Worm (Caenorhabditis elegans) whole organism, young adult: ENCODE data around the gene Y97E10AR.3.

ENCODE experiments used
- B0019.2 ChIP-seq: fragments of 200-800 bp; sonication (Bioruptor generic); conservative IDR thresholded peaks from 2 replicates; pipeline ENCODE4 v1.3.6; 2022; ENCODE audit warnings: missing genetic modification reagents, missing genetic modification characterization, missing compliant biosample characterization
- C06A6.2 ChIP-seq: fragments of 200-800 bp; sonication (Bioruptor generic); conservative IDR thresholded peaks from 2 replicates; pipeline ENCODE4 v1.3.6; 2022; ENCODE audit warnings: missing genetic modification characterization, missing compliant biosample characterization
- F23B12.7 ChIP-seq: sonication (generic microtip); optimal IDR thresholded peaks from 2 replicates; lab custom pipeline; 2017; ENCODE audit warnings: missing genetic modification characterization, mild to moderate bottlenecking, missing compliant biosample characterization, antibody characterized with exemption, moderate library complexity; ENCODE audit not compliant: insufficient read depth
- F33H1.4 ChIP-seq: fragments of 200-800 bp; sonication (Bioruptor generic); IDR thresholded peaks from 2 replicates; pipeline ENCODE4 v1.3.6; 2022; ENCODE audit warnings: missing genetic modification reagents, missing genetic modification characterization, missing compliant biosample characterization
- F55B11.4 ChIP-seq: sonication (generic microtip); optimal IDR thresholded peaks from 2 replicates; lab custom pipeline; 2016; ENCODE audit warnings: missing compliant biosample characterization, missing genetic modification characterization, borderline replicate concordance; ENCODE audit not compliant: insufficient read depth
- K11D2.4 ChIP-seq: fragments of 200-800 bp; sonication (Bioruptor generic); IDR thresholded peaks from 2 replicates; pipeline ENCODE4 v1.3.6; 2022; ENCODE audit warnings: missing genetic modification reagents, missing genetic modification characterization, missing compliant biosample characterization
- T26A5.8 ChIP-seq: sonication (generic microtip); optimal IDR thresholded peaks from 2 replicates; lab custom pipeline; 2016; ENCODE audit warnings: missing genetic modification characterization, missing compliant biosample characterization
- Y53F4B.3 ChIP-seq: fragments of 200-800 bp; sonication (Bioruptor generic); IDR thresholded peaks from 2 replicates; pipeline ENCODE4 v1.3.6; 2022; ENCODE audit warnings: missing genetic modification reagents, missing genetic modification characterization, missing compliant biosample characterization
- Y56A3A.18 ChIP-seq: fragments of 200-800 bp; sonication (Bioruptor generic); IDR thresholded peaks from 2 replicates; pipeline ENCODE4 v1.3.6; 2022; ENCODE audit warnings: missing genetic modification reagents, missing genetic modification characterization, missing compliant biosample characterization
- akir-1 ChIP-seq: fragments of 200-800 bp; sonication (Bioruptor generic); optimal IDR thresholded peaks from 2 replicates; lab custom pipeline; 2018; ENCODE audit warnings: mild to moderate bottlenecking, missing genetic modification characterization, moderate library complexity, missing compliant biosample characterization
- ama-1 ChIP-seq, 3 experiments: fragments of 150-350 bp in 1 of 3; sonication (generic microtip) in 2 of 3; optimal IDR thresholded peaks; 2 replicates each; lab custom pipeline; 2014 to 2018; ENCODE audit warnings: missing biosample characterization in 2 of 3, missing genetic modification characterization in 2 of 3, missing genetic modification reagents in 2 of 3
- atf-7 ChIP-seq: sonication (generic microtip); optimal IDR thresholded peaks from 2 replicates; lab custom pipeline; 2017; ENCODE audit warnings: mild to moderate bottlenecking, missing genetic modification characterization, missing compliant biosample characterization
- attf-5 ChIP-seq: fragments of 200-800 bp; sonication (Bioruptor generic); optimal IDR thresholded peaks from 2 replicates; lab custom pipeline; 2018; ENCODE audit warnings: mild to moderate bottlenecking, missing genetic modification characterization, missing compliant biosample characterization
- bed-2 ChIP-seq: fragments of 200-800 bp; sonication (Bioruptor generic); IDR thresholded peaks from 2 replicates; pipeline ENCODE4 v1.3.6; 2022; ENCODE audit warnings: missing genetic modification reagents, missing genetic modification characterization, missing compliant biosample characterization
- cebp-1 ChIP-seq, 2 experiments: fragments of 200-800 bp in 1 of 2; sonication (Bioruptor generic) in 1 of 2; sonication (generic microtip) in 1 of 2; IDR thresholded peaks in 1 of 2; optimal IDR thresholded peaks in 1 of 2; 2 replicates each; pipeline versions ENCODE4 v1.3.6 to Lab custom; 2017 to 2022; ENCODE audit warnings: missing compliant biosample characterization in 2 of 2, missing genetic modification characterization in 2 of 2, mild to moderate bottlenecking in 1 of 2, missing genetic modification reagents in 1 of 2, moderate library complexity in 1 of 2
- ceh-58 ChIP-seq: fragments of 200-800 bp; sonication (Bioruptor generic); IDR thresholded peaks from 2 replicates; pipeline ENCODE4 v1.3.6; 2022; ENCODE audit warnings: missing genetic modification characterization, missing compliant biosample characterization
- chd-7 ChIP-seq: sonication (generic microtip); optimal IDR thresholded peaks from 2 replicates; lab custom pipeline; 2016; ENCODE audit warnings: mild to moderate bottlenecking, missing genetic modification characterization, moderate library complexity, missing compliant biosample characterization
- efl-1 ChIP-seq: fragments of 150-350 bp; optimal IDR thresholded peaks from 2 replicates; lab custom pipeline; 2014; ENCODE audit warnings: missing biosample characterization, missing genetic modification reagents, missing genetic modification characterization
- egl-44 ChIP-seq: fragments of 200-800 bp; sonication (Bioruptor generic); IDR thresholded peaks from 2 replicates; pipeline ENCODE4 v1.3.6; 2022; ENCODE audit warnings: missing genetic modification reagents, missing genetic modification characterization, missing compliant biosample characterization
- fkh-3 ChIP-seq: sonication (generic microtip); optimal IDR thresholded peaks from 2 replicates; lab custom pipeline; 2016; ENCODE audit warnings: mild to moderate bottlenecking, missing genetic modification characterization, missing compliant biosample characterization
- gei-17 ChIP-seq: fragments of 200-800 bp; sonication (Bioruptor generic); optimal IDR thresholded peaks from 2 replicates; lab custom pipeline; 2018; ENCODE audit warnings: mild to moderate bottlenecking, missing genetic modification characterization, missing compliant biosample characterization
- him-1 ChIP-seq: sonication (generic microtip); optimal IDR thresholded peaks from 2 replicates; lab custom pipeline; 2016; ENCODE audit warnings: missing genotype, missing genetic modification reagents, missing genetic modification characterization, missing compliant biosample characterization
- hmg-1.2 ChIP-seq: fragments of 200-800 bp; sonication (Bioruptor generic); IDR thresholded peaks from 2 replicates; pipeline ENCODE4 v1.3.6; 2022; ENCODE audit warnings: missing genetic modification reagents, missing genetic modification characterization, missing compliant biosample characterization
- hmg-20 ChIP-seq: fragments of 200-800 bp; sonication (Bioruptor generic); IDR thresholded peaks from 2 replicates; pipeline ENCODE4 v1.3.6; 2022; ENCODE audit warnings: missing genetic modification reagents, missing genetic modification characterization, missing compliant biosample characterization
- lin-26 ChIP-seq: fragments of 200-800 bp; sonication (Bioruptor generic); IDR thresholded peaks from 2 replicates; pipeline ENCODE4 v1.3.6; 2022; ENCODE audit warnings: missing genetic modification reagents, missing genetic modification characterization, missing compliant biosample characterization
- lin-35 ChIP-seq, 3 experiments: fragments of 150-350 bp in 2 of 3; sonication (generic microtip) in 1 of 3; optimal IDR thresholded peaks; 2 replicates each; lab custom pipeline; 2014 to 2018; ENCODE audit warnings: missing biosample characterization in 3 of 3, missing genetic modification characterization in 3 of 3, missing genetic modification reagents in 3 of 3
- lin-40 ChIP-seq: sonication (generic microtip); optimal IDR thresholded peaks from 2 replicates; lab custom pipeline; 2016; ENCODE audit warnings: missing genetic modification characterization, mild to moderate bottlenecking, missing compliant biosample characterization, missing genotype, missing genetic modification reagents
- madf-3 ChIP-seq: fragments of 200-800 bp; sonication (Bioruptor generic); IDR thresholded peaks from 2 replicates; pipeline ENCODE4 v1.3.6; 2022; ENCODE audit warnings: missing genetic modification reagents, missing genetic modification characterization, missing compliant biosample characterization
- mel-28 ChIP-seq: sonication (generic microtip); optimal IDR thresholded peaks from 2 replicates; lab custom pipeline; 2016; ENCODE audit warnings: borderline replicate concordance, mild to moderate bottlenecking, missing genetic modification characterization, missing compliant biosample characterization
- nfya-2 ChIP-seq: fragments of 200-800 bp; sonication (Bioruptor generic); IDR thresholded peaks from 2 replicates; pipeline ENCODE4 v1.3.6; 2022; ENCODE audit warnings: missing genetic modification reagents, missing genetic modification characterization, missing compliant biosample characterization
- nhr-27 ChIP-seq: fragments of 200-800 bp; sonication (Bioruptor generic); optimal IDR thresholded peaks from 2 replicates; lab custom pipeline; 2018; ENCODE audit warnings: mild to moderate bottlenecking, missing genetic modification characterization, moderate library complexity, missing compliant biosample characterization
- pbrm-1 ChIP-seq: fragments of 200-800 bp; sonication (Bioruptor generic); IDR thresholded peaks from 2 replicates; pipeline ENCODE4 v1.3.6; 2022; ENCODE audit warnings: missing genetic modification reagents, missing genetic modification characterization, missing compliant biosample characterization
- pha-4 ChIP-seq: fragments of 150-350 bp; sonication (generic microtip); optimal IDR thresholded peaks from 2 replicates; lab custom pipeline; 2014; ENCODE audit warnings: missing biosample characterization, missing genetic modification reagents, missing genetic modification characterization
- rpc-1 ChIP-seq, 2 experiments: fragments of 150-350 bp in 1 of 2; sonication (generic microtip) in 1 of 2; optimal IDR thresholded peaks; 2 replicates each; lab custom pipeline; 2014 to 2018; ENCODE audit warnings: missing biosample characterization in 1 of 2, missing genetic modification characterization in 1 of 2, missing genetic modification reagents in 1 of 2, missing genotype in 1 of 2
- snpc-1.1 ChIP-seq: sonication (generic microtip); optimal IDR thresholded peaks from 2 replicates; lab custom pipeline; 2017; ENCODE audit warnings: missing genetic modification characterization, mild to moderate bottlenecking, missing compliant biosample characterization, antibody characterized with exemption, moderate library complexity, missing genotype, missing genetic modification reagents; ENCODE audit not compliant: insufficient read depth
- ztf-18 ChIP-seq: sonication (generic microtip); optimal IDR thresholded peaks from 2 replicates; lab custom pipeline; 2016; ENCODE audit warnings: missing genotype, mild to moderate bottlenecking, missing genetic modification characterization, missing compliant biosample characterization
- ztf-22 ChIP-seq: fragments of 200-800 bp; sonication (Bioruptor generic); optimal IDR thresholded peaks from 2 replicates; lab custom pipeline; 2018; ENCODE audit warnings: mild to moderate bottlenecking, missing genetic modification characterization, moderate library complexity, missing compliant biosample characterization
- ztf-25 ChIP-seq: fragments of 200-800 bp; sonication (Bioruptor generic); IDR thresholded peaks from 2 replicates; pipeline ENCODE4 v1.3.6; 2022; ENCODE audit warnings: missing genetic modification reagents, missing genetic modification characterization, missing compliant biosample characterization
- ztf-6 ChIP-seq: fragments of 200-800 bp; sonication (Bioruptor generic); IDR thresholded peaks from 2 replicates; pipeline ENCODE4 v1.3.6; 2022; ENCODE audit warnings: missing genetic modification reagents, missing genetic modification characterization, missing compliant biosample characterization

Y97E10AR.3 gene

DNA sequence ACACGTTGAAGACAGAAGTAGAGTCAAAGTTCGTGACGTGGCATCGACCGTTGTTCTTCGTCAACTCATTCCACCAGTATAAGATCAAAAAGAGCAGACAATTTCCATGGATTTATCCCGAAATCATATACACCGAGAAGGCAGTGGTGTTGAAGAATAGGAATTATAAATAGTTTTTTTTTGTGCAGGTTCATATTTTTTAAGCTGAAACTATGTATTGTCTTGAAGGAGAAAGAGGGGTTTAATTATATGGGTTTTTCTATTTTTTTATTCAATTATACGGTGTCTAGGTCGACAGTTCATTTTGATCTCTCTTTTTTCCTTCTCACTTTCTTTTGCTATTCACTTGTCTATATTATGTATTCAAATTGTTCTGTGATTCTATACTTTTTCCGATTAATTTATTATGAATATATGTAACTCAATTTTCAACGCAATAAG is 31.8 kb upstream of the Y97E10AR.3 start (continued):
- TF ChIP-seq nhr-27 (tag; lab: Kevin White, UChicago) (no peak), F55B11.4 (tag; lab: Kevin White, UChicago) (no peak), hmg-1.2 (GFP tag; lab: Robert Waterston, UW) (0 out of 2 replicates have a peak, but pooled peaks have one; percentile 15), C06A6.2 (GFP tag; lab: Robert Waterston, UW) (no peak; the same call in 1 of the 2 replicates), ztf-18 (tag; lab: Kevin White, UChicago) (no peak), ztf-22 (no peak), T26A5.8 (tag; lab: Kevin White, UChicago) (no peak), atf-7 (tag; lab: Kevin White, UChicago) (peak; percentile 3), efl-1 (no peak), F33H1.4 (no peak), ama-1 (optimal IDR thresholded peaks at IDR 0.05; lab: Kevin White, UChicago) (peak; percentile 14), ama-1 (GFP tag; optimal IDR thresholded peaks at IDR 0.05; lab: Kevin White, UChicago) (no peak), rpc-1 (optimal IDR thresholded peaks at IDR 0.05; lab: Kevin White, UChicago) (no peak), rpc-1 (tag; optimal IDR thresholded peaks at IDR 0.05; lab: Kevin White, UChicago) (no peak), hmg-20 (GFP tag; lab: Robert Waterston, UW) (no peak), chd-7 (tag; lab: Kevin White, UChicago) (no peak), ceh-58 (GFP tag; lab: Robert Waterston, UW) (no peak), mel-28 (tag; lab: Kevin White, UChicago) (no peak), lin-26 (GFP tag; lab: Robert Waterston, UW) (no peak), gei-17 (GFP tag; lab: Kevin White, UChicago) (peak; percentile 28), fkh-3 (tag; lab: Kevin White, UChicago) (no peak), lin-35 (GFP tag; optimal IDR thresholded peaks at IDR 0.05; lab: Kevin White, UChicago) (no peak), B0019.2 (GFP tag; lab: Robert Waterston, UW) (no peak), him-1 (tag; lab: Kevin White, UChicago) (no peak), madf-3 (GFP tag; lab: Robert Waterston, UW) (no peak), snpc-1.1 (tag; lab: Kevin White, UChicago) (no peak), nfya-2 (GFP tag; lab: Robert Waterston, UW) (no peak), pbrm-1 (GFP tag; lab: Robert Waterston, UW) (no peak), F23B12.7 (tag; lab: Kevin White, UChicago) (no peak), lin-40 (tag; lab: Kevin White, UChicago) (peak; percentile 1), K11D2.4 (GFP tag; lab: Robert Waterston, UW) (peak; percentile 68; the same call in 1 of the 2 replicates), egl-44 (GFP tag; lab: Robert Waterston, UW) (no peak), ztf-25 (GFP tag; lab: Robert Waterston, UW) (no peak), ztf-6 (GFP tag; lab: Robert Waterston, UW) (no peak), cebp-1 (GFP tag; IDR thresholded peaks at IDR 0.05; lab: Robert Waterston, UW) (no peak), cebp-1 (tag; optimal IDR thresholded peaks at IDR 0.05; lab: Kevin White, UChicago) (no peak), akir-1 (GFP tag; lab: Kevin White, UChicago) (no peak), Y56A3A.18 (no peak), bed-2 (no peak), Y53F4B.3 (GFP tag; lab: Robert Waterston, UW) (no peak), attf-5 (GFP tag; lab: Kevin White, UChicago) (no peak), pha-4 (tag; lab: Kevin White, UChicago) (no peak)
